Worm (Caenorhabditis elegans): ENCODE measurements around the gene irk-1.

DNA sequence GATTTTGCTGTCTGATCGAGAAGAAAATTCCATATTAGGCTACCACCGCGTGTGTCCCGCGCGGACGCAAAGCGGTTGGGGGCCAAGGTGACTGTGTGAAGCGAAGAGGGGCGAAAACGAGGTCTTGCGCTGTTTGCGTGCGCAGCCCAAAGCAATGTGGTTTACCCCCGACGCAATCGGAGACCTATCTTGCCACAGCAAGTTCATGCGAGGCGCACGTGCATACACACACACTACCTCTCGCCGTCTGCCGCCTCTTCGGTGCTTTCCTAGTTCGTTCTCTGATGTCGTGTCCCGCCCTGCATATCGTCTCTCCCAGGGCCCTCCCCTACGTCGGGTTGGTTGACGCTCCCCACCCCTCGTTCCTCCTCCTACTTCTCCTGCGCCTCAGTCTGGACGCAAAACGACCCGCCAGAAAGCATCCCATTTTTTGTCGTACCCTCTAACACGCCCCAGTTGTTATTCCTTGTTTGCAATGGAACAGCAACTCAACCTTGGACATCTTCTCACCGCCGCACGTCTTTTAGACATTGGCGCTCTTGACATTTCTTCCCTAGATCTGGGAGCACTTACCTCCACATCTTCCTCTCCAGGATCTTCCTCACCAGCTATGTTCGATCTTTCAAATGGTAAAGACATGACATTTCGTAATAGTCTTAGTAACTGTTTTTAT is 35.8 kb downstream of the irk-1 start, which contains the start of gene mdl-1:
- TF ChIP-seq ztf-29 (GFP tag; IDR thresholded peaks at IDR 0.05) (peak; percentile 45; the same call in 1 of the 2 replicates), flt-1 (GFP tag; IDR thresholded peaks at IDR 0.05) (peak; percentile 79), klf-2 (GFP tag; conservative IDR thresholded peaks at IDR 0.05) (no peak), cog-1 (tag; optimal IDR thresholded peaks at IDR 0.05) (peak; percentile 90), T22C8.4 (GFP tag; IDR thresholded peaks at IDR 0.05) (no peak), ref-1 (GFP tag; conservative IDR thresholded peaks at IDR 0.05) (no peak), tab-1 (GFP tag; IDR thresholded peaks at IDR 0.05) (no peak; the same call in 1 of the 2 replicates)

All from whole organism, midembryonic.